Worm (Caenorhabditis elegans) whole organism, L3 larva: ENCODE data around the gene F29A7.6.

Source experiments
- R02D3.7 ChIP-seq: fragments of 150-350 bp; optimal IDR thresholded peaks from 2 replicates; lab custom pipeline; 2014; ENCODE audit warnings: missing biosample characterization, missing genetic modification characterization
- ZK546.5 ChIP-seq: sonication (generic microtip); optimal IDR thresholded peaks from 2 replicates; lab custom pipeline; 2017; ENCODE audit warnings: missing biosample characterization, missing genetic modification characterization
- aly-2 ChIP-seq: fragments of 150-350 bp; optimal IDR thresholded peaks from 2 replicates; lab custom pipeline; 2014; ENCODE audit warnings: missing biosample characterization, missing genetic modification characterization
- ama-1 ChIP-seq: fragments of 150-350 bp; optimal IDR thresholded peaks from 2 replicates; lab custom pipeline; 2018
- ceh-16 ChIP-seq: sonication (generic microtip); optimal IDR thresholded peaks from 2 replicates; lab custom pipeline; 2017; ENCODE audit warnings: missing biosample characterization, missing genetic modification characterization
- ceh-28 ChIP-seq: fragments of 150-350 bp; optimal IDR thresholded peaks from 2 replicates; lab custom pipeline; 2014; ENCODE audit warnings: missing biosample characterization, missing genetic modification reagents, missing genetic modification characterization
- ceh-82 ChIP-seq: fragments of 150-350 bp; optimal IDR thresholded peaks from 2 replicates; lab custom pipeline; 2014; ENCODE audit warnings: missing biosample characterization, missing genetic modification characterization
- egl-27 ChIP-seq: sonication (generic microtip); optimal IDR thresholded peaks from 4 replicates; lab custom pipeline; 2017; ENCODE audit warnings: missing biosample characterization, missing genetic modification reagents, missing genetic modification characterization
- egl-5 ChIP-seq: fragments of 150-350 bp; optimal IDR thresholded peaks from 2 replicates; lab custom pipeline; 2017; ENCODE audit warnings: missing biosample characterization, missing genetic modification reagents, missing genetic modification characterization, inconsistent platforms
- elt-1 ChIP-seq: fragments of 150-350 bp; optimal IDR thresholded peaks from 2 replicates; lab custom pipeline; 2014; ENCODE audit warnings: missing biosample characterization, missing genetic modification characterization
- elt-2 ChIP-seq: sonication (generic microtip); optimal IDR thresholded peaks from 2 replicates; lab custom pipeline; 2016; ENCODE audit warnings: missing genetic modification reagents, mild to moderate bottlenecking, missing genetic modification characterization, missing compliant biosample characterization
- elt-3 ChIP-seq, 3 experiments: fragments of 150-350 bp in 1 of 3; sonication (generic microtip) in 2 of 3; optimal IDR thresholded peaks; 2 replicates in 2 of 3; 4 replicates in 1 of 3; lab custom pipeline; 2014 to 2017; ENCODE audit warnings: missing biosample characterization in 3 of 3, missing genetic modification characterization in 3 of 3
- eor-1 ChIP-seq, 2 experiments: fragments of 150-350 bp; optimal IDR thresholded peaks; 2 replicates each; lab custom pipeline; 2014 to 2018; ENCODE audit warnings: missing biosample characterization in 2 of 2, missing genetic modification characterization in 2 of 2
- fkh-10 ChIP-seq: sonication (generic microtip); optimal IDR thresholded peaks from 2 replicates; lab custom pipeline; 2017; ENCODE audit warnings: missing biosample characterization, missing genetic modification reagents, missing genetic modification characterization
- fkh-2 ChIP-seq: fragments of 150-350 bp; optimal IDR thresholded peaks from 2 replicates; lab custom pipeline; 2014; ENCODE audit warnings: missing biosample characterization, missing genetic modification reagents, missing genetic modification characterization
- fos-1 ChIP-seq: fragments of 150-350 bp; optimal IDR thresholded peaks from 2 replicates; lab custom pipeline; 2014; ENCODE audit warnings: missing biosample characterization, missing genetic modification characterization
- hmg-11 ChIP-seq: sonication (generic microtip); optimal IDR thresholded peaks from 2 replicates; lab custom pipeline; 2016; ENCODE audit warnings: missing genetic modification characterization, missing compliant biosample characterization
- jun-1 ChIP-seq: fragments of 150-350 bp; optimal IDR thresholded peaks from 2 replicates; lab custom pipeline; 2014; ENCODE audit warnings: missing biosample characterization, missing genetic modification reagents, missing genetic modification characterization
- lin-15B ChIP-seq: fragments of 150-350 bp; optimal IDR thresholded peaks from 2 replicates; lab custom pipeline; 2014; ENCODE audit warnings: missing biosample characterization, missing genetic modification characterization
- lin-39 ChIP-seq: fragments of 150-350 bp; optimal IDR thresholded peaks from 2 replicates; lab custom pipeline; 2018; ENCODE audit warnings: missing biosample characterization, missing genetic modification reagents, missing genetic modification characterization
- lsy-12 ChIP-seq: sonication (generic microtip); optimal IDR thresholded peaks from 2 replicates; lab custom pipeline; 2016; ENCODE audit warnings: mild to moderate bottlenecking, missing genetic modification characterization, missing compliant biosample characterization
- mdl-1 ChIP-seq: fragments of 150-350 bp; optimal IDR thresholded peaks from 2 replicates; lab custom pipeline; 2014; ENCODE audit warnings: missing biosample characterization, missing genetic modification characterization
- mml-1 ChIP-seq: fragments of 150-350 bp; sonication (generic microtip); optimal IDR thresholded peaks from 3 replicates; lab custom pipeline; 2014; ENCODE audit warnings: missing biosample characterization, missing genetic modification characterization
- nfya-1 ChIP-seq: sonication (generic microtip); optimal IDR thresholded peaks from 2 replicates; lab custom pipeline; 2017; ENCODE audit warnings: missing genetic modification characterization, mild to moderate bottlenecking, missing compliant biosample characterization, antibody characterized with exemption, moderate library complexity; ENCODE audit not compliant: insufficient read depth
- nhr-11 ChIP-seq: fragments of 150-350 bp; optimal IDR thresholded peaks from 2 replicates; lab custom pipeline; 2014; ENCODE audit warnings: missing biosample characterization, missing genetic modification characterization
- nhr-12 ChIP-seq: fragments of 150-350 bp; optimal IDR thresholded peaks from 2 replicates; lab custom pipeline; 2014; ENCODE audit warnings: missing biosample characterization, missing genetic modification characterization
- nhr-23 ChIP-seq: fragments of 150-350 bp; optimal IDR thresholded peaks from 2 replicates; lab custom pipeline; 2014; ENCODE audit warnings: missing biosample characterization, missing genetic modification reagents, missing genetic modification characterization
- nhr-25 ChIP-seq: sonication (generic microtip); optimal IDR thresholded peaks from 2 replicates; lab custom pipeline; 2017; ENCODE audit warnings: missing biosample characterization, missing genetic modification characterization
- nhr-28 ChIP-seq: fragments of 150-350 bp; optimal IDR thresholded peaks from 2 replicates; lab custom pipeline; 2014; ENCODE audit warnings: missing biosample characterization, missing genetic modification characterization
- nhr-43 ChIP-seq: sonication (generic microtip); optimal IDR thresholded peaks from 2 replicates; lab custom pipeline; 2016; ENCODE audit warnings: mild to moderate bottlenecking, missing genetic modification characterization, missing compliant biosample characterization; ENCODE audit not compliant: poor library complexity, severe bottlenecking
- nhr-67 ChIP-seq: fragments of 150-350 bp; optimal IDR thresholded peaks from 2 replicates; lab custom pipeline; 2014; ENCODE audit warnings: missing biosample characterization, missing genetic modification characterization
- nhr-76 ChIP-seq: fragments of 150-350 bp; sonication (generic microtip); optimal IDR thresholded peaks from 5 replicates; lab custom pipeline; 2014; ENCODE audit warnings: missing biosample characterization, missing genetic modification characterization
- nhr-77 ChIP-seq: fragments of 150-350 bp; optimal IDR thresholded peaks from 2 replicates; lab custom pipeline; 2014; ENCODE audit warnings: missing biosample characterization, missing genetic modification characterization
- pha-4 ChIP-seq: fragments of 150-350 bp; optimal IDR thresholded peaks from 2 replicates; lab custom pipeline; 2014; ENCODE audit warnings: missing biosample characterization, missing genetic modification reagents, missing genetic modification characterization
- pqm-1 ChIP-seq: fragments of 150-350 bp; optimal IDR thresholded peaks from 2 replicates; lab custom pipeline; 2017; ENCODE audit warnings: missing biosample characterization, missing genetic modification characterization, inconsistent platforms
- sea-2 ChIP-seq: fragments of 150-350 bp; sonication (generic microtip); optimal IDR thresholded peaks from 4 replicates; lab custom pipeline; 2014; ENCODE audit warnings: missing biosample characterization, missing genetic modification reagents, missing genetic modification characterization
- skn-1 ChIP-seq: fragments of 150-350 bp; optimal IDR thresholded peaks from 2 replicates; lab custom pipeline; 2014; ENCODE audit warnings: missing biosample characterization, missing genetic modification characterization
- snpc-4 ChIP-seq: fragments of 150-350 bp; optimal IDR thresholded peaks from 2 replicates; lab custom pipeline; 2014; ENCODE audit warnings: missing biosample characterization, missing genetic modification characterization
- tbx-2 ChIP-seq: sonication (generic microtip); optimal IDR thresholded peaks from 2 replicates; lab custom pipeline; 2016; ENCODE audit warnings: mild to moderate bottlenecking, missing genetic modification characterization, missing compliant biosample characterization
- unc-39 ChIP-seq: sonication (generic microtip); optimal IDR thresholded peaks from 4 replicates; lab custom pipeline; 2017; ENCODE audit warnings: missing biosample characterization, missing genetic modification characterization
- zag-1 ChIP-seq: fragments of 150-350 bp; optimal IDR thresholded peaks from 2 replicates; lab custom pipeline; 2014; ENCODE audit warnings: missing biosample characterization, missing genetic modification characterization
- ztf-4 ChIP-seq: fragments of 150-350 bp; optimal IDR thresholded peaks from 2 replicates; lab custom pipeline; 2014; ENCODE audit warnings: missing biosample characterization, missing genetic modification characterization

F29A7.6 gene

ce11 chrII:2752536-2752935 lies at the start of gene F29A7.6:
F29A7.6 (minus strand) TSS chrII:2752611.
- TF ChIP-seq lsy-12 (tag; lab: Kevin White, UChicago) (no peak), elt-2 (tag; lab: Kevin White, UChicago) (peak; percentile 25), lin-39 (tag; lab: Kevin White, UChicago) (peak; percentile 38), lin-15B (tag; lab: Kevin White, UChicago) (peak; percentile 79), nhr-67 (tag; lab: Kevin White, UChicago) (no peak), snpc-4 (tag; lab: Kevin White, UChicago) (peak; percentile 71), ztf-4 (tag; lab: Kevin White, UChicago) (no peak), nhr-43 (tag; lab: Kevin White, UChicago) (peak; percentile 47), R02D3.7 (tag; lab: Kevin White, UChicago) (peak; percentile 12), pqm-1 (tag; lab: Kevin White, UChicago) (peak; percentile 12), pha-4 (tag; lab: Kevin White, UChicago) (no peak), nhr-23 (tag; lab: Kevin White, UChicago) (peak; percentile 30), jun-1 (tag; lab: Kevin White, UChicago) (no peak)

- no peak for TF ChIP-seq ceh-16 (tag; lab: Kevin White, UChicago)
- TF ChIP-seq nhr-23 (tag; lab: Kevin White, UChicago) = no peak
- TF ChIP-seq nhr-12 (tag; lab: Kevin White, UChicago) = no peak
- no peak for TF ChIP-seq skn-1 (tag; lab: Kevin White, UChicago)
- no peak for TF ChIP-seq nhr-11 (tag; lab: Kevin White, UChicago)
- TF ChIP-seq egl-5 (tag; lab: Kevin White, UChicago) = no peak
- TF ChIP-seq eor-1 (tag; optimal IDR thresholded peaks at IDR 0.05; lab: Kevin White, UChicago) = no peak
- no peak for TF ChIP-seq nhr-43 (tag; lab: Kevin White, UChicago)
- TF ChIP-seq nfya-1 (tag; lab: Kevin White, UChicago) = no peak
- TF ChIP-seq aly-2 (tag; lab: Kevin White, UChicago) = no peak
- no peak for TF ChIP-seq nhr-67 (tag; lab: Kevin White, UChicago)
- no peak for TF ChIP-seq hmg-11
- no peak for TF ChIP-seq ztf-4 (tag; lab: Kevin White, UChicago)
- no peak for TF ChIP-seq R02D3.7 (tag; lab: Kevin White, UChicago)
- no peak for TF ChIP-seq mml-1 (tag; lab: Kevin White, UChicago)
- TF ChIP-seq jun-1 (tag; lab: Kevin White, UChicago) = no peak
- no peak for TF ChIP-seq elt-1 (tag; lab: Kevin White, UChicago)
- no peak for TF ChIP-seq snpc-4 (tag; lab: Kevin White, UChicago)
- no peak for TF ChIP-seq fos-1 (tag; lab: Kevin White, UChicago)
- TF ChIP-seq ceh-82 (tag; lab: Kevin White, UChicago) = no peak
Observed at ce11 chrII:2801764-2802163, 49.4 kb upstream of the F29A7.6 start.

- TF ChIP-seq mdl-1 (no peak), tbx-2 (tag; lab: Kevin White, UChicago) (no peak), fkh-2 (tag; lab: Kevin White, UChicago) (no peak), nhr-25 (tag; lab: Kevin White, UChicago) (peak; percentile 85), unc-39 (no peak), snpc-4 (tag; lab: Kevin White, UChicago) (no peak), nhr-76 (tag; lab: Kevin White, UChicago) (no peak), pha-4 (tag; lab: Kevin White, UChicago) (peak; percentile 31), lin-39 (tag; lab: Kevin White, UChicago) (no peak), elt-2 (tag; lab: Kevin White, UChicago) (peak; percentile 96), pqm-1 (tag; lab: Kevin White, UChicago) (peak; percentile 92), egl-27 (tag; lab: Kevin White, UChicago) (no peak), nhr-12 (tag; lab: Kevin White, UChicago) (no peak), nhr-11 (tag; lab: Kevin White, UChicago) (peak; percentile 19), nfya-1 (tag; lab: Kevin White, UChicago) (peak; percentile 65), lsy-12 (tag; lab: Kevin White, UChicago) (no peak), elt-3 (tag; optimal IDR thresholded peaks at IDR 0.05; lab: Kevin White, UChicago) (peak in 2 of 3 experiments; percentile 74 to 92), zag-1 (tag; lab: Kevin White, UChicago) (no peak), ceh-16 (tag; lab: Kevin White, UChicago) (no peak), sea-2 (GFP tag; lab: Kevin White, UChicago) (no peak), ZK546.5 (tag; lab: Kevin White, UChicago) (no peak), nhr-67 (tag; lab: Kevin White, UChicago) (no peak), R02D3.7 (tag; lab: Kevin White, UChicago) (peak; percentile 48), mml-1 (tag; lab: Kevin White, UChicago) (no peak), hmg-11 (no peak), ztf-4 (tag; lab: Kevin White, UChicago) (no peak), jun-1 (tag; lab: Kevin White, UChicago) (peak; percentile 81), ama-1 (lab: Kevin White, UChicago) (no peak), nhr-43 (tag; lab: Kevin White, UChicago) (peak; percentile 93), ceh-28 (tag; lab: Kevin White, UChicago) (peak; percentile 90), nhr-77 (tag; lab: Kevin White, UChicago) (no peak), aly-2 (tag; lab: Kevin White, UChicago) (no peak), skn-1 (tag; lab: Kevin White, UChicago) (peak; percentile 20), fos-1 (tag; lab: Kevin White, UChicago) (no peak), egl-5 (tag; lab: Kevin White, UChicago) (no peak), eor-1 (tag; optimal IDR thresholded peaks at IDR 0.05; lab: Kevin White, UChicago) (no peak), fkh-10 (GFP tag; lab: Kevin White, UChicago) (no peak), nhr-28 (tag; lab: Kevin White, UChicago) (no peak), lin-15B (tag; lab: Kevin White, UChicago) (peak; percentile 10), ceh-82 (tag; lab: Kevin White, UChicago) (no peak)
Observed at ce11 chrII:2800550-2801233, 48.3 kb upstream of the F29A7.6 start, which contains the start of gene nhr-119. nhr-119 (minus strand) TSS chrII:2800600.
